Fruit fly (Drosophila melanogaster) whole organism, embryonic: ENCODE data around the gene Fit2.

Source experiments
- CG11723 ChIP-seq: fragments of 200-800 bp; sonication (Bioruptor generic); optimal IDR thresholded peaks from 2 replicates; lab custom pipeline; 2017; ENCODE audit warnings: missing biosample characterization, mild to moderate bottlenecking, missing genetic modification characterization
- CG1792 ChIP-seq: fragments of 200-800 bp; sonication (Bioruptor generic); optimal IDR thresholded peaks from 2 replicates; lab custom pipeline; 2016; ENCODE audit warnings: missing biosample characterization, missing genetic modification characterization
- fd64A ChIP-seq: fragments of 200-800 bp; sonication (Bioruptor generic); optimal IDR thresholded peaks from 3 replicates; lab custom pipeline; 2018; ENCODE audit warnings: missing biosample characterization, mild to moderate bottlenecking, missing genetic modification characterization
- hb ChIP-seq: fragments of 200-800 bp; sonication (Bioruptor generic); IDR thresholded peaks from 3 replicates; pipeline ENCODE4 v1.3.6; 2022; ENCODE audit warnings: missing biosample characterization, missing genetic modification characterization; ENCODE audit not compliant: partially characterized antibody
- row ChIP-seq: fragments of 200-800 bp; sonication (Bioruptor generic); IDR thresholded peaks from 3 replicates; pipeline ENCODE4 v1.3.6; 2022; ENCODE audit warnings: missing biosample characterization, missing genetic modification characterization

DNA sequence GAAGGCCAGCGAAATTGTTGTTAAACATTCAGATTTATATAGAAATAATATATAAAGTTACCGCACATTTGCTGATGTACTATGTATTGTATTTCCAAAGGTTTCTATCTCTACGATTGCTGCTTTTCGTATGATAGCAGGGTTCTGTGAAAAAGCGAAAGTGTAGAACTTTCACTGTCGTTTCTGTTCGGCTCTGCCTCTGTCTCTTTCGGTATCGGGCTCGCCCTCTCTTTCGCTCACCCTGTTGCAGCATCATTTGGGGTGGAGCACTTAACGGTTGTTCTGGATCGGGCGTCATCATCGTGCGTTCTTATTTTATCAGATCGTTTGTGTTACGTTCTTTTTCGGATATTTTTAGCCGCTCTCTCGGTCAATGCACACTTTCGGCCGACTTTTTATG lies 9.2 kb downstream of the Fit2 start:
- TF ChIP-seq CG11723 (GFP tag; lab: Kevin White, UChicago) (no peak), CG1792 (no peak), fd64A (GFP tag; lab: Kevin White, UChicago) (peak; percentile 39), hb (GFP tag; lab: Robert Waterston, UW) (no peak), row (GFP tag; lab: Robert Waterston, UW) (no peak)
